Fruit fly (Drosophila melanogaster) whole organism, embryonic: ENCODE measurements around the gene Fancd2.
A peak's percentile ranks its signal among the peaks of the same experiment; 100 is the strongest.

ENCODE experiments used
- Asciz ChIP-seq: fragments of 200-800 bp; sonication (Bioruptor generic); optimal IDR thresholded peaks from 2 replicates; lab custom pipeline; 2017; ENCODE audit warnings: missing biosample characterization, mild to moderate bottlenecking, missing genetic modification characterization, missing genetic modification reagents
- Bteb2 ChIP-seq: fragments of 200-800 bp; sonication (Bioruptor generic); optimal IDR thresholded peaks from 2 replicates; lab custom pipeline; 2016; ENCODE audit warnings: missing biosample characterization, missing genetic modification characterization
- CG10543 ChIP-seq: fragments of 200-800 bp; sonication (Bioruptor generic); optimal IDR thresholded peaks from 3 replicates; lab custom pipeline; 2017; ENCODE audit warnings: missing biosample characterization, mild to moderate bottlenecking, missing genetic modification characterization, moderate library complexity
- CG12236 ChIP-seq: fragments of 200-800 bp; sonication (Bioruptor generic); optimal IDR thresholded peaks from 2 replicates; lab custom pipeline; 2016; ENCODE audit warnings: missing biosample characterization, missing genetic modification characterization
- CG14667 ChIP-seq: fragments of 200-800 bp; sonication (Bioruptor generic); IDR thresholded peaks from 2 replicates; pipeline ENCODE4 v1.3.6; 2022; ENCODE audit warnings: missing biosample characterization, missing genetic modification characterization
- CG16813 ChIP-seq: fragments of 200-800 bp; sonication (Bioruptor generic); IDR thresholded peaks from 3 replicates; pipeline ENCODE4 v1.3.6; 2022; ENCODE audit warnings: missing biosample characterization, missing genetic modification characterization; ENCODE audit not compliant: partially characterized antibody
- CG1832 ChIP-seq: fragments of 200-800 bp; sonication (Bioruptor generic); optimal IDR thresholded peaks from 2 replicates; lab custom pipeline; 2017; ENCODE audit warnings: missing biosample characterization, mild to moderate bottlenecking, missing genetic modification characterization, inconsistent platforms
- CG2199 ChIP-seq: fragments of 200-800 bp; sonication (Bioruptor generic); IDR thresholded peaks from 3 replicates; pipeline ENCODE4 v1.3.6; 2022; ENCODE audit warnings: missing biosample characterization, missing genetic modification characterization
- CG3281 ChIP-seq: fragments of 200-800 bp; sonication (Bioruptor generic); optimal IDR thresholded peaks from 3 replicates; lab custom pipeline; 2017; ENCODE audit warnings: missing biosample characterization, mild to moderate bottlenecking, missing genetic modification characterization
- CG34224 ChIP-seq: fragments of 200-800 bp; sonication (Bioruptor generic); IDR thresholded peaks from 3 replicates; pipeline ENCODE4 v1.3.6; 2022; ENCODE audit warnings: missing biosample characterization, missing genetic modification characterization; ENCODE audit not compliant: partially characterized antibody
- CG34376 ChIP-seq: fragments of 200-800 bp; sonication (Bioruptor generic); optimal IDR thresholded peaks from 2 replicates; lab custom pipeline; 2018; ENCODE audit warnings: missing biosample characterization, mild to moderate bottlenecking, missing genetic modification characterization
- CG43689 ChIP-seq: fragments of 200-800 bp; sonication (Bioruptor generic); IDR thresholded peaks from 2 replicates; pipeline ENCODE4 v1.3.6; 2022; ENCODE audit warnings: missing biosample characterization, missing genetic modification characterization
- CG4404 ChIP-seq: fragments of 200-800 bp; sonication (Bioruptor generic); IDR thresholded peaks from 2 replicates; pipeline ENCODE4 v1.3.6; 2022; ENCODE audit warnings: missing biosample characterization, missing genetic modification characterization
- CG6683 ChIP-seq: fragments of 200-800 bp; sonication (Bioruptor generic); optimal IDR thresholded peaks from 2 replicates; lab custom pipeline; 2017; ENCODE audit warnings: missing biosample characterization, mild to moderate bottlenecking, missing genetic modification characterization, missing genetic modification reagents
- CG8924 ChIP-seq: fragments of 200-800 bp; optimal IDR thresholded peaks from 3 replicates; lab custom pipeline; 2019; ENCODE audit warnings: missing biosample characterization, mild to moderate bottlenecking, missing genetic modification characterization, moderate library complexity
- CG8944 ChIP-seq: fragments of 200-800 bp; sonication (Bioruptor generic); optimal IDR thresholded peaks from 3 replicates; lab custom pipeline; 2016; ENCODE audit warnings: missing biosample characterization, missing genetic modification characterization
- CG9797 ChIP-seq: fragments of 200-800 bp; sonication (Bioruptor generic); optimal IDR thresholded peaks from 3 replicates; lab custom pipeline; 2018; ENCODE audit warnings: missing biosample characterization, mild to moderate bottlenecking, missing genetic modification characterization
- CTCF ChIP-seq: fragments of 200-800 bp; sonication (Bioruptor generic); optimal IDR thresholded peaks from 2 replicates; lab custom pipeline; 2017; ENCODE audit warnings: missing biosample characterization, mild to moderate bottlenecking, missing genetic modification characterization, moderate library complexity
- CoRest ChIP-seq: fragments of 200-800 bp; sonication (Bioruptor generic); optimal IDR thresholded peaks from 3 replicates; lab custom pipeline; 2018; ENCODE audit warnings: missing biosample characterization, mild to moderate bottlenecking, missing genetic modification characterization, moderate library complexity
- Dad ChIP-seq: fragments of 200-800 bp; sonication (Bioruptor generic); optimal IDR thresholded peaks from 3 replicates; lab custom pipeline; 2016; ENCODE audit warnings: missing biosample characterization, missing genetic modification characterization
- Dbx ChIP-seq: fragments of 200-800 bp; sonication (Bioruptor generic); IDR thresholded peaks from 3 replicates; pipeline ENCODE4 v1.3.6; 2022; ENCODE audit warnings: missing biosample characterization, missing genetic modification characterization
- Ets97D ChIP-seq: fragments of 200-800 bp; sonication (Bioruptor generic); optimal IDR thresholded peaks from 3 replicates; lab custom pipeline; 2016; ENCODE audit warnings: missing biosample characterization, missing genetic modification characterization
- Jarid2 ChIP-seq: fragments of 200-800 bp; sonication (Bioruptor generic); optimal IDR thresholded peaks from 3 replicates; lab custom pipeline; 2017; ENCODE audit warnings: mild to moderate bottlenecking, missing biosample characterization, missing genetic modification reagents, missing genetic modification characterization
- MBD-R2 ChIP-seq: fragments of 200-800 bp; sonication (Bioruptor generic); IDR thresholded peaks from 2 replicates; pipeline ENCODE4 v1.3.6; 2022; ENCODE audit warnings: missing biosample characterization, missing genetic modification characterization
- Med ChIP-seq: fragments of 200-800 bp; sonication (Bioruptor generic); peaks from one replicate; lab custom pipeline; 2016; ENCODE audit warnings: missing biosample characterization, missing genetic modification characterization, mild to moderate bottlenecking, inconsistent platforms, moderate library complexity
- NC2α ChIP-seq: fragments of 200-800 bp; sonication (Bioruptor generic); optimal IDR thresholded peaks from 2 replicates; lab custom pipeline; 2016; ENCODE audit warnings: missing biosample characterization, missing genetic modification characterization
- Rfx ChIP-seq: fragments of 200-800 bp; sonication (Bioruptor generic); IDR thresholded peaks from 2 replicates; pipeline ENCODE4 v1.3.6; 2022; ENCODE audit warnings: missing biosample characterization, missing genetic modification characterization
- Stat92E ChIP-seq, 3 experiments: fragments of >200 bp in 2 of 3; fragments of 200-800 bp in 1 of 3; sonication (Bioruptor generic) in 1 of 3; optimal IDR thresholded peaks; 2 replicates each; lab custom pipeline; 2017 to 2019; ENCODE audit warnings: missing biosample characterization in 3 of 3, missing genetic modification characterization in 3 of 3, mild to moderate bottlenecking in 1 of 3, moderate library complexity in 1 of 3
- Taf1 ChIP-seq: fragments of 200-800 bp; sonication (Bioruptor generic); IDR thresholded peaks from 2 replicates; pipeline ENCODE4 v1.3.6; 2022; ENCODE audit warnings: missing biosample characterization, missing genetic modification characterization
- aop ChIP-seq: fragments of 200-800 bp; sonication (Bioruptor generic); IDR thresholded peaks from 2 replicates; pipeline ENCODE4 v1.3.6; 2022; ENCODE audit warnings: missing biosample characterization, missing genetic modification characterization
- ase ChIP-seq: fragments of 200-800 bp; sonication (Bioruptor generic); IDR thresholded peaks from 3 replicates; pipeline ENCODE4 v1.3.6; 2022; ENCODE audit warnings: missing biosample characterization, missing genetic modification characterization
- crol ChIP-seq: fragments of 200-800 bp; sonication (Bioruptor generic); IDR thresholded peaks from 2 replicates; pipeline ENCODE4 v1.3.6; 2022; ENCODE audit warnings: missing biosample characterization, missing genetic modification characterization
- cwo ChIP-seq: fragments of 200-800 bp; sonication (Bioruptor generic); optimal IDR thresholded peaks from 3 replicates; lab custom pipeline; 2017; ENCODE audit warnings: missing biosample characterization, missing genetic modification characterization, mild to moderate bottlenecking, moderate library complexity, missing genetic modification reagents
- disco-r ChIP-seq: fragments of 200-800 bp; sonication (Bioruptor generic); optimal IDR thresholded peaks from 2 replicates; lab custom pipeline; 2016; ENCODE audit warnings: missing biosample characterization, missing genetic modification characterization
- eve ChIP-seq, 2 experiments: fragments of >200 bp; optimal IDR thresholded peaks; 2 replicates each; lab custom pipeline; 2017; ENCODE audit warnings: missing biosample characterization in 2 of 2, missing genetic modification characterization in 2 of 2
- exex ChIP-seq: fragments of 200-800 bp; sonication (Bioruptor generic); optimal IDR thresholded peaks from 4 replicates; lab custom pipeline; 2018; ENCODE audit warnings: missing biosample characterization, mild to moderate bottlenecking, missing genetic modification characterization, moderate library complexity
- fd96Cb ChIP-seq: fragments of 200-800 bp; sonication (Bioruptor generic); optimal IDR thresholded peaks from 2 replicates; lab custom pipeline; 2018; ENCODE audit warnings: missing biosample characterization, mild to moderate bottlenecking, missing genetic modification characterization, moderate library complexity
- her ChIP-seq: fragments of 200-800 bp; sonication (Bioruptor generic); optimal IDR thresholded peaks from 2 replicates; lab custom pipeline; 2016; ENCODE audit warnings: missing biosample characterization, missing genetic modification characterization
- jing ChIP-seq: fragments of 200-800 bp; sonication (Bioruptor generic); optimal IDR thresholded peaks from 2 replicates; lab custom pipeline; 2018; ENCODE audit warnings: missing biosample characterization, mild to moderate bottlenecking, missing genetic modification characterization
- lab ChIP-seq: fragments of 200-800 bp; sonication (Bioruptor generic); optimal IDR thresholded peaks from 3 replicates; lab custom pipeline; 2017; ENCODE audit warnings: missing biosample characterization, missing genetic modification characterization, mild to moderate bottlenecking, moderate library complexity, missing genetic modification reagents
- maf-S ChIP-seq: fragments of 200-800 bp; sonication (Bioruptor generic); optimal IDR thresholded peaks from 2 replicates; lab custom pipeline; 2016; ENCODE audit warnings: missing biosample characterization, missing genetic modification characterization
- mirr ChIP-seq: fragments of 200-800 bp; sonication (Bioruptor generic); optimal IDR thresholded peaks from 3 replicates; lab custom pipeline; 2018; ENCODE audit warnings: missing biosample characterization, mild to moderate bottlenecking, missing genetic modification characterization
- pan ChIP-seq, 4 experiments: fragments of >200 bp in 3 of 4; fragments of 200-800 bp in 1 of 4; sonication (Bioruptor generic) in 1 of 4; optimal IDR thresholded peaks in 3 of 4; IDR thresholded peaks in 1 of 4; 2 replicates each; pipeline versions ENCODE4 v1.3.6 to Lab custom; 2017 to 2022; ENCODE audit warnings: missing biosample characterization in 2 of 4, missing genetic modification characterization in 2 of 4, mixed read lengths in 1 of 4
- rib ChIP-seq: fragments of 200-800 bp; sonication (Bioruptor generic); IDR thresholded peaks from 2 replicates; pipeline ENCODE4 v1.3.6; 2022; ENCODE audit warnings: missing biosample characterization, missing genetic modification characterization
- salm ChIP-seq: fragments of 200-800 bp; sonication (Bioruptor generic); optimal IDR thresholded peaks from 2 replicates; lab custom pipeline; 2018; ENCODE audit warnings: missing biosample characterization, mild to moderate bottlenecking, missing genetic modification characterization
- sd ChIP-seq: fragments of 200-800 bp; sonication (Bioruptor generic); optimal IDR thresholded peaks from 3 replicates; lab custom pipeline; 2018; ENCODE audit warnings: missing biosample characterization, mild to moderate bottlenecking, missing genetic modification characterization, moderate library complexity
- sens ChIP-seq: fragments of 200-800 bp; sonication (Bioruptor generic); peaks from one replicate; lab custom pipeline; 2016; ENCODE audit warnings: missing biosample characterization, missing genetic modification characterization
- sna ChIP-seq: fragments of 200-800 bp; sonication (Bioruptor generic); IDR thresholded peaks from 2 replicates; pipeline ENCODE4 v1.3.6; 2022; ENCODE audit warnings: missing biosample characterization, missing genetic modification characterization; ENCODE audit not compliant: partially characterized antibody
- tup ChIP-seq: fragments of 200-800 bp; sonication (Bioruptor generic); optimal IDR thresholded peaks from 2 replicates; lab custom pipeline; 2016; ENCODE audit warnings: missing biosample characterization, mild to moderate bottlenecking, missing genetic modification characterization, moderate library complexity

Fancd2 gene

DNA sequence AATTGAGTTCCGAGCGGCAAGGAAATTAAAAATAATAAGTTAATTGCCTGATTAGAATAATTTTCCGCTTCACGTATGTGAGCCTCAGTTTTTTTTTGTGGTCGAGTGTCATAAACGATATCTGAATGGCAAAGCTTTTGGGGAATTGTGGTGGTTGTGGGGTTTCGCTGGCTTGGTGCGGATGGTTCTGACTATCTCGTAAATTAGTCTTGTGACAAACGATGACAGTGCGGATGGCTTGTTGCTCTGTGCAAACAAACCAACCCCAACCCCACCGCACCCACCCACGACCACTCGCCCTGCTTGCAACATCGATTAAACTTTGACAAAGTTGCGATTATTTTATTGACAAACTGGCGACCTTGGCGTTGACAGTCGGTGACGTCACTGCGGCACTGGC is 10.9 kb upstream of the Fancd2 start:
- TF ChIP-seq CG10543: peak; percentile 55
- peak; percentile 46 for TF ChIP-seq mirr (GFP tag; lab: Kevin White, UChicago)
- peak; percentile 62 for TF ChIP-seq lab (GFP tag; lab: Kevin White, UChicago)
- TF ChIP-seq CG16813 (GFP tag; lab: Robert Waterston, UW): 0 out of 3 replicates have a peak, but pooled peaks have one; percentile 23
- no peak for TF ChIP-seq CTCF (GFP tag; lab: Kevin White, UChicago)
- peak; percentile 41 for TF ChIP-seq CG34376
- TF ChIP-seq CG2199 (GFP tag; lab: Robert Waterston, UW): 0 out of 3 replicates have a peak, but pooled peaks have one; percentile 19
- TF ChIP-seq MBD-R2 (GFP tag; lab: Robert Waterston, UW): 0 out of 2 replicates have a peak, but pooled peaks have one; percentile 13
- TF ChIP-seq Med (GFP tag; lab: Kevin White, UChicago): peak; percentile 51
- peak; percentile 53 for TF ChIP-seq crol (GFP tag; lab: Robert Waterston, UW)
- 0 out of 3 replicates have a peak, but pooled peaks have one; percentile 14 for TF ChIP-seq ase (GFP tag; lab: Robert Waterston, UW)
- TF ChIP-seq Rfx: peak; percentile 6; the same call in 1 of the 2 replicates
- no peak for TF ChIP-seq salm (tag; lab: Kevin White, UChicago)
- peak; percentile 83 for TF ChIP-seq exex
- TF ChIP-seq CG6683: no peak
- no peak for TF ChIP-seq sens (GFP tag; lab: Kevin White, UChicago)
- TF ChIP-seq cwo: peak; percentile 48
- no peak for TF ChIP-seq CG3281 (GFP tag; lab: Kevin White, UChicago)
- TF ChIP-seq tup (GFP tag; lab: Kevin White, UChicago): no peak
- TF ChIP-seq CG8944 (GFP tag; lab: Kevin White, UChicago): no peak
- TF ChIP-seq CG1832 (GFP tag; lab: Kevin White, UChicago): no peak

dm6 chr3R:20823704-20824454 is 7.9 kb upstream of the Fancd2 start, which contains the start of gene CG17272:
Gene CG17272 (minus strand): TSS chr3R:20824239.
- TF ChIP-seq Ets97D (GFP tag; lab: Kevin White, UChicago): peak; percentile 48
- TF ChIP-seq CG4404: no peak
- no peak for TF ChIP-seq Taf1 (GFP tag; lab: Robert Waterston, UW)
- no peak for TF ChIP-seq jing (GFP tag; lab: Kevin White, UChicago)
- no peak for TF ChIP-seq Asciz
- TF ChIP-seq Jarid2 (GFP tag; lab: Kevin White, UChicago): no peak
- TF ChIP-seq fd96Cb (tag; lab: Kevin White, UChicago): no peak
- TF ChIP-seq CG43689 (GFP tag; lab: Robert Waterston, UW): no peak
- no peak for TF ChIP-seq maf-S (GFP tag; lab: Kevin White, UChicago)
- peak; percentile 80 for TF ChIP-seq sd
- no peak for TF ChIP-seq aop
- TF ChIP-seq CG12236 (GFP tag; lab: Kevin White, UChicago): no peak
- TF ChIP-seq pan (optimal IDR thresholded peaks at IDR 0.05; lab: Kevin White, UChicago): no peak
- no peak for TF ChIP-seq pan (GFP tag; optimal IDR thresholded peaks at IDR 0.05 in 1 of 2, IDR thresholded peaks at IDR 0.05 in 1 of 2)
- TF ChIP-seq CoRest: peak; percentile 70
- TF ChIP-seq her (GFP tag; lab: Kevin White, UChicago): no peak
- no peak for TF ChIP-seq disco-r (GFP tag; lab: Kevin White, UChicago)
- TF ChIP-seq Stat92E (GFP tag; optimal IDR thresholded peaks at IDR 0.05; lab: Kevin White, UChicago): no peak
- no peak for TF ChIP-seq eve (GFP tag; optimal IDR thresholded peaks at IDR 0.05; lab: Kevin White, UChicago)
- no peak for TF ChIP-seq CG14667
- TF ChIP-seq NC2α: no peak
- TF ChIP-seq Dad (GFP tag; lab: Kevin White, UChicago): no peak
- TF ChIP-seq CG9797 (GFP tag; lab: Kevin White, UChicago): peak; percentile 76
- TF ChIP-seq CG34224 (GFP tag; lab: Robert Waterston, UW): no peak
- no peak for TF ChIP-seq Dbx (GFP tag; lab: Robert Waterston, UW)
- no peak for TF ChIP-seq Bteb2
- TF ChIP-seq sna: no peak
- no peak for TF ChIP-seq rib (GFP tag; lab: Robert Waterston, UW)
- TF ChIP-seq CG8924 (tag; lab: Kevin White, UChicago): peak; percentile 13
